Worm (Caenorhabditis elegans): ENCODE data around the gene cyp-33E3.

DNA sequence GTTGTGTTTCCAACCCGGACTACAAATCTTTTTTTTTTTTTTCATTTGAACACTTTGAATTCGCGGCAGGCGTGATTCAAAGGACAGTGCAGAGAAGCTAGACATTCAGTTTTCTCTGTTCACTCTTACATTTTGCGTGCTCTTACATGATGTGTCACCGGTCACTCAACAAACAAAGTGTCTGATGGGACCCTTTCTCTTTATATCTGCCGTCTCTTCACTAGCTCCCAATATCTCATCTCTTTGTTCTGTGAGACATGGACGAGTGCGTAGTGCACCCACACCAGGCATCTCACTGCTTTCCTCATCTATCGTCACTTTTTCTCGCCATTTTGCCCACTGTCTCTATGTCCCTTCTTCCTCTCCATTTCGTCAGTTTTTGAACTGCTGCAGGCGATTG, 27.7 kb upstream of the cyp-33E3 start:
- TF ChIP-seq nhr-76 (tag; optimal IDR thresholded peaks at IDR 0.05) (no peak), elt-3 (tag; optimal IDR thresholded peaks at IDR 0.05) (no peak)

Measured in whole organism, mixed stage, embryonic.